Worm (Caenorhabditis elegans) whole organism, mixed stage, embryonic: ENCODE data around the gene pqn-57.

Source experiments
- M03D4.4 ChIP-seq: sonication (generic microtip); optimal IDR thresholded peaks from 2 replicates; lab custom pipeline; 2017; ENCODE audit warnings: mild to moderate bottlenecking, missing genetic modification characterization, missing compliant biosample characterization
- blmp-1 ChIP-seq: fragments of 150-350 bp; optimal IDR thresholded peaks from 2 replicates; lab custom pipeline; 2014; ENCODE audit warnings: missing biosample characterization, missing genetic modification characterization
- lin-13 ChIP-seq: fragments of 150-350 bp; optimal IDR thresholded peaks from 2 replicates; lab custom pipeline; 2014; ENCODE audit warnings: missing biosample characterization, missing genetic modification characterization
- lin-32 ChIP-seq: fragments of 200-800 bp; sonication (Bioruptor generic); optimal IDR thresholded peaks from 2 replicates; lab custom pipeline; 2018; ENCODE audit warnings: mild to moderate bottlenecking, missing genetic modification characterization, missing compliant biosample characterization
- lsy-2 ChIP-seq: fragments of 150-350 bp; optimal IDR thresholded peaks from 2 replicates; lab custom pipeline; 2014; ENCODE audit warnings: missing biosample characterization, missing genetic modification characterization
- mls-2 ChIP-seq: sonication (generic microtip); optimal IDR thresholded peaks from 2 replicates; lab custom pipeline; 2016; ENCODE audit warnings: mild to moderate bottlenecking, missing genetic modification characterization, moderate library complexity, missing compliant biosample characterization
- nhr-12 ChIP-seq: fragments of 150-350 bp; optimal IDR thresholded peaks from 2 replicates; lab custom pipeline; 2014; ENCODE audit warnings: missing biosample characterization, missing genetic modification characterization
- nhr-2 ChIP-seq: fragments of 150-350 bp; optimal IDR thresholded peaks from 2 replicates; lab custom pipeline; 2014; ENCODE audit warnings: missing biosample characterization, missing genetic modification characterization
- pha-4 ChIP-seq: fragments of 150-350 bp; optimal IDR thresholded peaks from 2 replicates; lab custom pipeline; 2018; ENCODE audit warnings: missing biosample characterization, missing genetic modification reagents, missing genetic modification characterization
- sem-2 ChIP-seq: fragments of 200-800 bp; sonication (Bioruptor generic); optimal IDR thresholded peaks from 2 replicates; lab custom pipeline; 2018; ENCODE audit warnings: mild to moderate bottlenecking, missing genetic modification characterization, missing compliant biosample characterization
- snpc-4 ChIP-seq: fragments of 150-350 bp; optimal IDR thresholded peaks from 2 replicates; lab custom pipeline; 2014; ENCODE audit warnings: missing biosample characterization, missing genetic modification characterization
- unc-62 ChIP-seq: fragments of 150-350 bp; optimal IDR thresholded peaks from 2 replicates; lab custom pipeline; 2014; ENCODE audit warnings: missing biosample characterization, missing genetic modification reagents, missing genetic modification characterization

- TF ChIP-seq nhr-12 (tag; lab: Kevin White, UChicago) (no peak), pha-4 (no peak), unc-62 (no peak), lsy-2 (tag; lab: Kevin White, UChicago) (no peak), sem-2 (GFP tag; lab: Kevin White, UChicago) (no peak), snpc-4 (tag; lab: Kevin White, UChicago) (no peak), M03D4.4 (tag; lab: Kevin White, UChicago) (no peak), lin-32 (GFP tag; lab: Kevin White, UChicago) (no peak), blmp-1 (no peak), nhr-2 (no peak), lin-13 (tag; lab: Kevin White, UChicago) (no peak), mls-2 (tag; lab: Kevin White, UChicago) (no peak)
Observed at ce11 chrX:8350984-8351383, 30.2 kb upstream of the pqn-57 start, which contains the start of gene npr-28.
